Worm (Caenorhabditis elegans): ENCODE data around the gene ZK287.7.
A peak's percentile ranks its signal among the peaks of the same experiment; 100 is the strongest.

ZK287.7 gene

DNA sequence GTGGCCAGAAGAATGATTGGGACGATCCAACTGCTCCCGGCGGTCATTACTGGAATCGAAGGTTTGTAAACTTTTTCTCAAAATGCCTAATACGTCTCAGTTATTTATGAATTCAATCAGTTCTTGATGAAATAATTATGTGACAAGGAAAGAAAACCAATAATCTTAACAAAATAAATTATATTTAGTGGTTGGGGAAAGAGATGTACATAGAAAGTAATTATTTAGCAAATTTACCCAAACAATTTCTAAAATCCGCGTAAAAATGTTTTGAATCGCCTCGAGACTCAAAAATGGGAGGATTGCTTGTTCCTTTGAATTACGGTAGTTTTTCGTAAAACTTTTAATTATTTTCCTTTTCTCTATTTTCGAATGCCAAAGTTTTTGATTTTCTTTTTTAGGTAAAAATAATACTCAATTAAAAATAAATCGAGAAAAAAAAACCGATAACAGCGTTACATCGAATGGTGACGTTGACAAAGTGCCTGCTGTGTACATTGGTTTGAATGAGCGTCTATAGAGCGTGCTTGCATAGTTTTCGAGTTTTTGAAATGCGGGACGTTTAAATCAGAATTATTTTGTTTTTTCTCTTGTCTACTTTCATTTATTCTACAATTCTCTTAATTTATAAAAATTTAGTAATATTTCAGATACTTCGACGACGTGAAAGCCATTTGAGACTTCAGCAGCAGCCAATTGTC lies 36.8 kb downstream of the ZK287.7 start, which contains the start of the genes aagr-3 and drap-1 (continued):
- TF ChIP-seq lin-13 (GFP tag; optimal IDR thresholded peaks at IDR 0.05) (peak; percentile 43), nhr-28 (tag; optimal IDR thresholded peaks at IDR 0.05) (peak; percentile 57), ces-1 (GFP tag; optimal IDR thresholded peaks at IDR 0.05) (no peak), dpl-1 (GFP tag; optimal IDR thresholded peaks at IDR 0.05) (peak; percentile 70), mxl-2 (GFP tag; conservative IDR thresholded peaks at IDR 0.05) (no peak), madf-5 (GFP tag; IDR thresholded peaks at IDR 0.05) (no peak), nhr-77 (tag; optimal IDR thresholded peaks at IDR 0.05) (peak; percentile 66), fkh-10 (GFP tag; optimal IDR thresholded peaks at IDR 0.05) (peak; percentile 4), nhr-111 (GFP tag; optimal IDR thresholded peaks at IDR 0.05) (no peak), tra-1 (GFP tag; IDR thresholded peaks at IDR 0.05) (no peak), mdt-29 (GFP tag; IDR thresholded peaks at IDR 0.05) (no peak), aha-1 (tag) (peak; percentile 78), dve-1 (tag; optimal IDR thresholded peaks at IDR 0.05; ENCODE audit: insufficient read depth) (peak; percentile 65), saeg-2 (GFP tag; IDR thresholded peaks at IDR 0.05) (no peak), mdl-1 (tag; optimal IDR thresholded peaks at IDR 0.05) (peak in 1 of 2 experiments; percentile 33), hlh-11 (tag; optimal IDR thresholded peaks at IDR 0.05) (peak; percentile 62), pqm-1 (tag; optimal IDR thresholded peaks at IDR 0.05) (peak; percentile 27), snpc-1.2 (GFP tag; IDR thresholded peaks at IDR 0.05) (no peak), nhr-6 (tag; optimal IDR thresholded peaks at IDR 0.05) (peak; percentile 84)

DNA sequence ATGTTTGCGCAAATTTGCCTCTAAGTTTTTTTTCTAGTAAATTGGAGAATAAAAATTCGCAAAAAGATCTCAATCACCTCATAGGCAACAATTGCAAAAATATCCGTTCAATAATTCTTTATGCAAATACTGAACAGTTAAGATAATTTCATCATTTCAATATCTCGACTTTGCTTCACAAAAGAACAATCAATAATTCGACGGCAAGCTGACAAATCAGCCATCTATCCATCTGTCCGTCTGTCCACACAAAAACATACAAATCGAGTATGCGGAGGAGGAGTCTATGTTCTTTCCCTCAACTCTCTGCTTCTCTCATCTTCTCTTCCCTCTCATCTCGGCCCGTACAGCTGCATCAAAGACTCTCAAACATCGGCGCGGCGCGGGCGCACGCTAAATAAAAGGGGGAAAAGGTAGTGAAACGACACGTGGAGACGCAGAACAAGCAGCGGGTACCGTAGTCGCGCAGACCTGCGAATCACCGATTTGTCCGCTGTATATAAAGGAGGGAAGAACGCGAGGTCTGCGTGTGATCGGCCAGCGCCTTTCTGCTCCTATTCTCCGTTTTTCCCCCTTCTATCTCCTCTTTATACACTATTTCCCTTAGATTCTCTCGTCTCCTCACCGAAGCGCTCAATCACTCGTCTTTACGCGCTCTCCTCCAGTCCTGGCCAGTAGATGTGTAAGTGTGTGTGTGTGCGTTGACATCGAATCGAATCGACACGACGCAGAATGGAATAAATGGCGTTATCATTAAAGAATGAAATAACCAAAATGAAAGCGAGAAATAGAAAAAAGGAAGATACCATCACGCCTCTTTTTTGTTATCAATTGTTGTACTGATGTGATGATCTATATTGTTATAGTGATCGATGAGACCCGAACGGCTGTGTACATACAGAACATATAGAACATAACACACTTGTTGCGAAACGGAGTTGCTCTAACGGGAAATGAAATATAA lies 38.2 kb downstream of the ZK287.7 start:
- no peak for TF ChIP-seq nhr-111 (GFP tag; optimal IDR thresholded peaks at IDR 0.05)
- TF ChIP-seq lin-29 (GFP tag; IDR thresholded peaks at IDR 0.05): no peak; the same call in 1 of the 2 replicates
- TF ChIP-seq unc-39 (tag; optimal IDR thresholded peaks at IDR 0.05): no peak
- TF ChIP-seq daf-19 (GFP tag; conservative IDR thresholded peaks at IDR 0.05): peak; percentile 61; the same call in 1 of the 2 replicates
- TF ChIP-seq mxl-3 (GFP tag; optimal IDR thresholded peaks at IDR 0.05): peak; percentile 99
- TF ChIP-seq nhr-42 (GFP tag; IDR thresholded peaks at IDR 0.05): peak; percentile 78; the same call in 1 of the 2 replicates
- TF ChIP-seq F26F4.8 (GFP tag; conservative IDR thresholded peaks at IDR 0.05): no peak
- TF ChIP-seq daf-12 (tag; optimal IDR thresholded peaks at IDR 0.05): no peak
- peak; percentile 76 for TF ChIP-seq cey-2 (tag; optimal IDR thresholded peaks at IDR 0.05; ENCODE audit: borderline replicate concordance, insufficient read depth)
- TF ChIP-seq egl-43 (GFP tag; IDR thresholded peaks at IDR 0.05): peak; percentile 93
- TF ChIP-seq Y105C5A.15 (GFP tag; IDR thresholded peaks at IDR 0.05): no peak
- TF ChIP-seq nhr-6 (tag; optimal IDR thresholded peaks at IDR 0.05): peak; percentile 78
- no peak for TF ChIP-seq snpc-4 (tag; optimal IDR thresholded peaks at IDR 0.05)
- TF ChIP-seq nhr-28 (tag; optimal IDR thresholded peaks at IDR 0.05): peak; percentile 95
- peak; percentile 93 for TF ChIP-seq hmg-1.1 (GFP tag; IDR thresholded peaks at IDR 0.05)
- peak; percentile 90 for TF ChIP-seq nhr-48 (tag; optimal IDR thresholded peaks at IDR 0.05)
- peak; percentile 64 for TF ChIP-seq dpl-1 (GFP tag; optimal IDR thresholded peaks at IDR 0.05)
- TF ChIP-seq ceh-82 (tag; optimal IDR thresholded peaks at IDR 0.05): no peak
- no peak for TF ChIP-seq F44E2.7 (GFP tag; IDR thresholded peaks at IDR 0.05)
- TF ChIP-seq daf-8 (GFP tag; IDR thresholded peaks at IDR 0.05): no peak
- peak; percentile 95 for TF ChIP-seq nhr-10 (tag; optimal IDR thresholded peaks at IDR 0.05)
- no peak for TF ChIP-seq egl-27 (tag; optimal IDR thresholded peaks at IDR 0.05)
- peak; percentile 100 for TF ChIP-seq aha-1 (tag)
- peak; percentile 68; the same call in 1 of the 2 replicates for TF ChIP-seq dmd-8 (GFP tag; IDR thresholded peaks at IDR 0.05)
- peak; percentile 65 for TF ChIP-seq F10B5.3 (tag; optimal IDR thresholded peaks at IDR 0.05)
- peak; percentile 35 for TF ChIP-seq zag-1 (tag; optimal IDR thresholded peaks at IDR 0.05)
- TF ChIP-seq set-16 (GFP tag; IDR thresholded peaks at IDR 0.05): peak; percentile 94
- peak; percentile 42 for TF ChIP-seq ztf-7 (tag; optimal IDR thresholded peaks at IDR 0.05)
- peak; percentile 22; the same call in 1 of the 2 replicates for TF ChIP-seq lin-1 (GFP tag; IDR thresholded peaks at IDR 0.05)
- TF ChIP-seq lin-38 (GFP tag; IDR thresholded peaks at IDR 0.05): peak; percentile 68
- TF ChIP-seq zip-11 (GFP tag; IDR thresholded peaks at IDR 0.05): no peak
- no peak for TF ChIP-seq attf-4 (tag; optimal IDR thresholded peaks at IDR 0.05)
- TF ChIP-seq mdt-29 (GFP tag; IDR thresholded peaks at IDR 0.05): peak; percentile 30; the same call in 1 of the 2 replicates
- TF ChIP-seq nhr-11 (tag; optimal IDR thresholded peaks at IDR 0.05): peak; percentile 97
